Worm (Caenorhabditis elegans) whole organism, L2 larva: ENCODE measurements around the gene R07B1.11.

Experiments used
- ZK546.5 ChIP-seq: sonication (generic microtip); optimal IDR thresholded peaks from 2 replicates; lab custom pipeline; 2017; ENCODE audit warnings: missing biosample characterization, missing genetic modification characterization
- alr-1 ChIP-seq: fragments of 150-350 bp; optimal IDR thresholded peaks from 2 replicates; lab custom pipeline; 2014; ENCODE audit warnings: missing biosample characterization, missing genetic modification characterization
- aly-2 ChIP-seq: fragments of 150-350 bp; optimal IDR thresholded peaks from 2 replicates; lab custom pipeline; 2014; ENCODE audit warnings: missing biosample characterization, missing genetic modification characterization
- ama-1 ChIP-seq: fragments of 150-350 bp; optimal IDR thresholded peaks from 2 replicates; lab custom pipeline; 2018; ENCODE audit warnings: inconsistent platforms
- lin-11 ChIP-seq: fragments of 150-350 bp; sonication (generic microtip); optimal IDR thresholded peaks from 2 replicates; lab custom pipeline; 2014; ENCODE audit warnings: missing biosample characterization, missing genetic modification characterization, inconsistent platforms, mixed read lengths
- lin-39 ChIP-seq: fragments of 150-350 bp; optimal IDR thresholded peaks from 2 replicates; lab custom pipeline; 2014; ENCODE audit warnings: missing biosample characterization, missing genetic modification reagents, missing genetic modification characterization
- mdl-1 ChIP-seq, 2 experiments: fragments of 150-350 bp in 1 of 2; sonication (generic microtip) in 1 of 2; optimal IDR thresholded peaks; 2 replicates each; lab custom pipeline; 2017; ENCODE audit warnings: missing biosample characterization in 2 of 2, missing genetic modification characterization in 2 of 2
- skn-1 ChIP-seq: sonication (generic microtip); optimal IDR thresholded peaks from 2 replicates; lab custom pipeline; 2017; ENCODE audit warnings: missing biosample characterization, missing genetic modification characterization
- unc-39 ChIP-seq: fragments of 150-350 bp; optimal IDR thresholded peaks from 2 replicates; lab custom pipeline; 2014; ENCODE audit warnings: missing biosample characterization, missing genetic modification characterization
- zag-1 ChIP-seq: fragments of 150-350 bp; optimal IDR thresholded peaks from 2 replicates; lab custom pipeline; 2014; ENCODE audit warnings: missing biosample characterization, missing genetic modification characterization
- ztf-11 ChIP-seq: sonication (generic microtip); optimal IDR thresholded peaks from 2 replicates; lab custom pipeline; 2017; ENCODE audit warnings: missing biosample characterization, missing genetic modification characterization

- no peak for TF ChIP-seq skn-1
- no peak for TF ChIP-seq lin-11 (tag; lab: Kevin White, UChicago)
- TF ChIP-seq aly-2 (tag; lab: Kevin White, UChicago) = no peak
- TF ChIP-seq alr-1 (tag; lab: Kevin White, UChicago) = no peak
- TF ChIP-seq unc-39 (tag; lab: Kevin White, UChicago) = no peak
- no peak for TF ChIP-seq mdl-1 (tag; optimal IDR thresholded peaks at IDR 0.05; lab: Kevin White, UChicago)
- TF ChIP-seq lin-39 (tag; lab: Kevin White, UChicago) = no peak
- TF ChIP-seq zag-1 = no peak
- TF ChIP-seq ama-1 = no peak
- TF ChIP-seq ZK546.5 = no peak
- TF ChIP-seq ztf-11 (tag; lab: Kevin White, UChicago) = no peak
Observed at ce11 chrX:9807377-9808048, 49.2 kb upstream of the R07B1.11 start, which contains the start of gene lgc-47.
